Worm (Caenorhabditis elegans) whole organism, midembryonic: ENCODE data around the gene ttll-11.

ENCODE experiments used
- T22C8.4 ChIP-seq: fragments of 200-800 bp; sonication (Bioruptor generic); IDR thresholded peaks from 2 replicates; pipeline ENCODE4 v1.3.6; 2022; ENCODE audit warnings: missing genetic modification characterization, missing compliant biosample characterization
- cog-1 ChIP-seq: sonication (generic microtip); optimal IDR thresholded peaks from 2 replicates; lab custom pipeline; 2016; ENCODE audit warnings: missing genetic modification characterization, missing compliant biosample characterization
- flt-1 ChIP-seq: fragments of 200-800 bp; sonication (Bioruptor generic); IDR thresholded peaks from 2 replicates; pipeline ENCODE4 v1.3.6; 2022; ENCODE audit warnings: missing genetic modification characterization, missing compliant biosample characterization
- klf-2 ChIP-seq: fragments of 200-800 bp; sonication (Bioruptor generic); conservative IDR thresholded peaks from 2 replicates; pipeline ENCODE4 v1.3.6; 2022; ENCODE audit warnings: missing genetic modification reagents, missing genetic modification characterization, missing compliant biosample characterization
- med-1 ChIP-seq: sonication (generic microtip); optimal IDR thresholded peaks from 2 replicates; lab custom pipeline; 2017; ENCODE audit warnings: missing genetic modification characterization, mild to moderate bottlenecking, missing compliant biosample characterization, antibody characterized with exemption, missing genetic modification reagents; ENCODE audit not compliant: insufficient read depth
- ref-1 ChIP-seq: fragments of 200-800 bp; sonication (Bioruptor generic); conservative IDR thresholded peaks from 2 replicates; pipeline ENCODE4 v1.3.6; 2022; ENCODE audit warnings: missing genetic modification reagents, missing genetic modification characterization, missing compliant biosample characterization
- tab-1 ChIP-seq: fragments of 200-800 bp; sonication (Bioruptor generic); IDR thresholded peaks from 2 replicates; pipeline ENCODE4 v1.3.6; 2022; ENCODE audit warnings: missing genetic modification characterization, missing compliant biosample characterization
- ztf-23 ChIP-seq: fragments of 200-800 bp; sonication (Bioruptor generic); IDR thresholded peaks from 2 replicates; pipeline ENCODE4 v1.3.6; 2022; ENCODE audit warnings: missing genetic modification reagents, missing genetic modification characterization, missing compliant biosample characterization
- ztf-29 ChIP-seq: fragments of 200-800 bp; sonication (Bioruptor generic); IDR thresholded peaks from 2 replicates; pipeline ENCODE4 v1.3.6; 2022; ENCODE audit warnings: missing genetic modification reagents, missing genetic modification characterization, missing compliant biosample characterization

Gene ttll-11

ce11 chrIV:8739294-8739693 lies 41.8 kb downstream of the ttll-11 start, which contains the start of gene F21D5.5:
TSS of gene F21D5.5 (minus strand) at chrIV:8739394.
- TF ChIP-seq cog-1 (tag; lab: Kevin White, UChicago) (no peak), klf-2 (GFP tag; lab: Robert Waterston, UW) (no peak), tab-1 (GFP tag; lab: Robert Waterston, UW) (no peak), ref-1 (GFP tag; lab: Robert Waterston, UW) (no peak), med-1 (GFP tag; lab: Kevin White, UChicago) (no peak), flt-1 (GFP tag; lab: Robert Waterston, UW) (no peak)

ce11 chrIV:8739926-8740325 lies 42.4 kb downstream of the ttll-11 start, which contains the start of gene mrps-33:
TSS of gene mrps-33 (minus strand) at chrIV:8740026.
- no peak for TF ChIP-seq cog-1 (tag; lab: Kevin White, UChicago)
- no peak for TF ChIP-seq ztf-23
- no peak for TF ChIP-seq med-1 (GFP tag; lab: Kevin White, UChicago)
- no peak for TF ChIP-seq tab-1 (GFP tag; lab: Robert Waterston, UW)
- no peak for TF ChIP-seq ref-1 (GFP tag; lab: Robert Waterston, UW)
- TF ChIP-seq klf-2 (GFP tag; lab: Robert Waterston, UW): no peak
- TF ChIP-seq ztf-29 (GFP tag; lab: Robert Waterston, UW): no peak
- no peak for TF ChIP-seq flt-1 (GFP tag; lab: Robert Waterston, UW)

- TF ChIP-seq ztf-29 (GFP tag; lab: Robert Waterston, UW) (no peak), T22C8.4 (GFP tag; lab: Robert Waterston, UW) (no peak), med-1 (GFP tag; lab: Kevin White, UChicago) (no peak), cog-1 (tag; lab: Kevin White, UChicago) (no peak), klf-2 (GFP tag; lab: Robert Waterston, UW) (no peak), ztf-23 (no peak), flt-1 (GFP tag; lab: Robert Waterston, UW) (0 out of 2 replicates have a peak, but pooled peaks have one; percentile 33), ref-1 (GFP tag; lab: Robert Waterston, UW) (no peak), tab-1 (GFP tag; lab: Robert Waterston, UW) (no peak)
These were observed 43.5 kb downstream of the ttll-11 start, which contains the start of gene F21D5.6 for ce11 chrIV:8740952-8741438. TSS of gene F21D5.6 (minus strand) at chrIV:8741388.

ce11 chrIV:8743654-8744332 lies 46.3 kb downstream of the ttll-11 start, which contains the start of gene F21D5.7:
TSS of gene F21D5.7 (minus strand) at chrIV:8743704.
- TF ChIP-seq med-1 (GFP tag; lab: Kevin White, UChicago): no peak
- TF ChIP-seq T22C8.4 (GFP tag; lab: Robert Waterston, UW): 0 out of 2 replicates have a peak, but pooled peaks have one; percentile 34

- no peak for TF ChIP-seq tab-1 (GFP tag; lab: Robert Waterston, UW)
- TF ChIP-seq flt-1 (GFP tag; lab: Robert Waterston, UW): no peak
- no peak for TF ChIP-seq klf-2 (GFP tag; lab: Robert Waterston, UW)
- TF ChIP-seq cog-1 (tag; lab: Kevin White, UChicago): no peak
- TF ChIP-seq ztf-29 (GFP tag; lab: Robert Waterston, UW): no peak
- TF ChIP-seq med-1 (GFP tag; lab: Kevin White, UChicago): no peak
- TF ChIP-seq T22C8.4 (GFP tag; lab: Robert Waterston, UW): no peak
- no peak for TF ChIP-seq ref-1 (GFP tag; lab: Robert Waterston, UW)
- no peak for TF ChIP-seq ztf-23
These were observed 48.2 kb downstream of the ttll-11 start, which contains the start of the genes F20C5.7 and parg-1 for ce11 chrIV:8745591-8746302. TSS of gene F20C5.7 (minus strand) at chrIV:8745691. TSS of gene parg-1 (plus strand) at chrIV:8746252.

- TF ChIP-seq flt-1 (GFP tag; lab: Robert Waterston, UW): no peak
- TF ChIP-seq T22C8.4 (GFP tag; lab: Robert Waterston, UW): no peak
- TF ChIP-seq ztf-23: no peak
- TF ChIP-seq tab-1 (GFP tag; lab: Robert Waterston, UW): no peak
- no peak for TF ChIP-seq med-1 (GFP tag; lab: Kevin White, UChicago)
- no peak for TF ChIP-seq ref-1 (GFP tag; lab: Robert Waterston, UW)
- TF ChIP-seq klf-2 (GFP tag; lab: Robert Waterston, UW): no peak
These were observed 51.4 kb downstream of the ttll-11 start for ce11 chrIV:8748967-8749366.
